In the genomic region with DNA sequence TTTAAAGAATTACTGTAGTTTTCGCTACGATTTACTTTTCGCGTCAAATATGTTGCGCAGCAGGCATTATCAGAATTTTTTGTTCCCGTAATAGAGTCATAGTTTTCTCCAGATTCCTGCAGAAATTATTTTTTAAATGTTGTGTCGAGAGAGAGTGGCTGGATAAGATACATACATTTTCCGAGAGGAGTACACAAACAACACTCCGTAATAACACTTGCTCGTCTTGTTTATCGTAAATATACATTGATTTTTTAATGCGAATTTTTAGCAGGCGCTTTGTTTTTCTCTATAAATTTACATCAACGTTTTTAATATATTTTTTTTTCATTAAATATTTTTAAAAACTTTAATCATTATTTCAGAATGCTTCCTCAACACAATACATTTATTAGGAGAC, we compare ENCODE assay signal across 1 worm cellular context.
TF ChIP-seq lines count a peak whose summit lies in the region.

taf-8 (plus strand) TSS at position 360 of the 400 bp plus-strand sequence.

TF ChIP-seq in whole organism, L1 larva, 84 proteins besides CTCF, POLR2A, EP300 and RAD21 (continued from another document):
- TF ChIP-seq pag-3 (tag; optimal IDR thresholded peaks at IDR 0.05; lab: Kevin White, UChicago; ENCODE audit: borderline replicate concordance, insufficient read depth): no peak
- peak; percentile 71 for TF ChIP-seq tbx-2 (tag; optimal IDR thresholded peaks at IDR 0.05; lab: Kevin White, UChicago)
- peak; percentile 22 for TF ChIP-seq nhr-77 (tag; optimal IDR thresholded peaks at IDR 0.05; lab: Kevin White, UChicago)
- peak; percentile 66 for TF ChIP-seq xbp-1 (tag; optimal IDR thresholded peaks at IDR 0.05; lab: Kevin White, UChicago)
- TF ChIP-seq lin-13 (GFP tag; optimal IDR thresholded peaks at IDR 0.05; lab: Kevin White, UChicago): peak; percentile 25
- TF ChIP-seq zip-4 (GFP tag; optimal IDR thresholded peaks at IDR 0.05; lab: Kevin White, UChicago): no peak
- TF ChIP-seq nhr-237 (tag; optimal IDR thresholded peaks at IDR 0.05; lab: Kevin White, UChicago): no peak
- TF ChIP-seq efl-1 (optimal IDR thresholded peaks at IDR 0.05; lab: Kevin White, UChicago): peak; percentile 60 to 76
- peak; percentile 65 to 97 for TF ChIP-seq efl-1 (GFP tag; optimal IDR thresholded peaks at IDR 0.05 in 1 of 2; lab: Kevin White, UChicago)
- peak; percentile 33 for TF ChIP-seq isw-1 (GFP tag; IDR thresholded peaks at IDR 0.05; lab: Robert Waterston, UW)
- TF ChIP-seq grh-1 (GFP tag; IDR thresholded peaks at IDR 0.05; lab: Robert Waterston, UW): no peak
- TF ChIP-seq unc-130 (tag; optimal IDR thresholded peaks at IDR 0.05; lab: Kevin White, UChicago): peak; percentile 23
- TF ChIP-seq snu-23 (GFP tag; optimal IDR thresholded peaks at IDR 0.05; lab: Kevin White, UChicago): peak; percentile 78
- TF ChIP-seq zag-1 (tag; optimal IDR thresholded peaks at IDR 0.05; lab: Kevin White, UChicago): no peak
- no peak for TF ChIP-seq hlh-4 (tag; optimal IDR thresholded peaks at IDR 0.05; lab: Kevin White, UChicago)
- TF ChIP-seq jun-1 (tag; optimal IDR thresholded peaks at IDR 0.05; lab: Kevin White, UChicago): no peak
- TF ChIP-seq nhr-19 (GFP tag; conservative IDR thresholded peaks at IDR 0.05; lab: Robert Waterston, UW): peak; percentile 74
- no peak for TF ChIP-seq pax-3 (tag; optimal IDR thresholded peaks at IDR 0.05; lab: Kevin White, UChicago)
- no peak for TF ChIP-seq ces-1 (GFP tag; optimal IDR thresholded peaks at IDR 0.05; lab: Kevin White, UChicago)
- TF ChIP-seq F16B12.6 (tag; optimal IDR thresholded peaks at IDR 0.05; lab: Kevin White, UChicago): peak; percentile 31
- TF ChIP-seq snpc-4 (tag; optimal IDR thresholded peaks at IDR 0.05; lab: Kevin White, UChicago): peak; percentile 33
- TF ChIP-seq nhr-90 (tag; optimal IDR thresholded peaks at IDR 0.05; lab: Kevin White, UChicago; ENCODE audit: poor library complexity): peak; percentile 50
- TF ChIP-seq fkh-8 (tag; optimal IDR thresholded peaks at IDR 0.05; lab: Kevin White, UChicago): peak; percentile 54
- TF ChIP-seq ets-5 (GFP tag; IDR thresholded peaks at IDR 0.05; lab: Robert Waterston, UW): no peak
- TF ChIP-seq tlp-1 (tag; optimal IDR thresholded peaks at IDR 0.05; lab: Kevin White, UChicago): no peak
- peak; percentile 16 for TF ChIP-seq ceh-90 (tag; optimal IDR thresholded peaks at IDR 0.05; lab: Kevin White, UChicago)
- no peak for TF ChIP-seq C34B4.2 (tag; optimal IDR thresholded peaks at IDR 0.05; lab: Kevin White, UChicago)
- no peak for TF ChIP-seq hpl-2 (GFP tag; optimal IDR thresholded peaks at IDR 0.05; lab: Kevin White, UChicago)
- TF ChIP-seq dpl-1 (GFP tag; optimal IDR thresholded peaks at IDR 0.05; lab: Kevin White, UChicago): peak; percentile 41 to 70 (median 69)
- peak; percentile 57 for TF ChIP-seq lin-39 (tag; optimal IDR thresholded peaks at IDR 0.05; lab: Kevin White, UChicago)
- no peak for TF ChIP-seq mab-9 (GFP tag; IDR thresholded peaks at IDR 0.05; lab: Robert Waterston, UW)
- no peak for TF ChIP-seq ama-1 (optimal IDR thresholded peaks at IDR 0.05; lab: Kevin White, UChicago)
- TF ChIP-seq unc-98 (GFP tag; IDR thresholded peaks at IDR 0.05; lab: Robert Waterston, UW): no peak
- peak; percentile 24 for TF ChIP-seq lin-15B (tag; optimal IDR thresholded peaks at IDR 0.05; lab: Kevin White, UChicago)
- no peak for TF ChIP-seq fkh-4 (tag; optimal IDR thresholded peaks at IDR 0.05; lab: Kevin White, UChicago; ENCODE audit: borderline replicate concordance)
- no peak for TF ChIP-seq nhr-28 (tag; optimal IDR thresholded peaks at IDR 0.05; lab: Kevin White, UChicago)
- peak in 1 of 2 experiments; percentile 34 for TF ChIP-seq ztf-11 (tag; optimal IDR thresholded peaks at IDR 0.05; lab: Kevin White, UChicago)
- no peak for TF ChIP-seq nhr-12 (tag; optimal IDR thresholded peaks at IDR 0.05; lab: Kevin White, UChicago)
- TF ChIP-seq unc-86 (tag; optimal IDR thresholded peaks at IDR 0.05; lab: Kevin White, UChicago): peak; percentile 20
- TF ChIP-seq mdl-1 (tag; optimal IDR thresholded peaks at IDR 0.05; lab: Kevin White, UChicago): no peak
- no peak for TF ChIP-seq C04F5.9 (tag; optimal IDR thresholded peaks at IDR 0.05; lab: Kevin White, UChicago)
- TF ChIP-seq alr-1 (tag; optimal IDR thresholded peaks at IDR 0.05; lab: Kevin White, UChicago; ENCODE audit: borderline replicate concordance): no peak
- peak; percentile 79 for TF ChIP-seq nhr-47 (tag; optimal IDR thresholded peaks at IDR 0.05; lab: Kevin White, UChicago)
- no peak for TF ChIP-seq mef-2 (tag; optimal IDR thresholded peaks at IDR 0.05; lab: Kevin White, UChicago)
- TF ChIP-seq unc-62 (GFP tag; optimal IDR thresholded peaks at IDR 0.05; lab: Kevin White, UChicago): no peak
- peak; percentile 79 for TF ChIP-seq nhr-20 (tag; optimal IDR thresholded peaks at IDR 0.05; lab: Kevin White, UChicago)
- no peak for TF ChIP-seq sup-37 (GFP tag; optimal IDR thresholded peaks at IDR 0.05; lab: Kevin White, UChicago)
- TF ChIP-seq nhr-11 (tag; optimal IDR thresholded peaks at IDR 0.05; lab: Kevin White, UChicago): peak; percentile 60
- peak; percentile 82 to 83 for TF ChIP-seq lsy-2 (tag; optimal IDR thresholded peaks at IDR 0.05; lab: Kevin White, UChicago)
- no peak for TF ChIP-seq ceh-63 (GFP tag; optimal IDR thresholded peaks at IDR 0.05; lab: Kevin White, UChicago)
- no peak for TF ChIP-seq fkh-10 (GFP tag; optimal IDR thresholded peaks at IDR 0.05; lab: Kevin White, UChicago)
- TF ChIP-seq efl-3 (GFP tag; optimal IDR thresholded peaks at IDR 0.05; lab: Kevin White, UChicago): no peak
- TF ChIP-seq lin-35 (GFP tag; optimal IDR thresholded peaks at IDR 0.05; lab: Kevin White, UChicago): peak; percentile 72 to 73
- peak; percentile 71 for TF ChIP-seq swsn-7 (tag; optimal IDR thresholded peaks at IDR 0.05; lab: Kevin White, UChicago)
- TF ChIP-seq lir-3 (tag; optimal IDR thresholded peaks at IDR 0.05; lab: Kevin White, UChicago; ENCODE audit: poor library complexity): peak; percentile 54
- peak; percentile 37 for TF ChIP-seq fos-1 (tag; optimal IDR thresholded peaks at IDR 0.05; lab: Kevin White, UChicago)
- TF ChIP-seq Y116A8C.19 (tag; optimal IDR thresholded peaks at IDR 0.05; lab: Kevin White, UChicago; ENCODE audit: borderline replicate concordance): no peak
- peak; percentile 9 to 69 (median 62) for TF ChIP-seq ceh-82 (tag; optimal IDR thresholded peaks at IDR 0.05; lab: Kevin White, UChicago)
- TF ChIP-seq elt-2 (tag; optimal IDR thresholded peaks at IDR 0.05; lab: Kevin White, UChicago): no peak
- peak; percentile 32 for TF ChIP-seq irx-1 (tag; optimal IDR thresholded peaks at IDR 0.05; lab: Kevin White, UChicago)
- no peak for TF ChIP-seq sox-4 (tag; optimal IDR thresholded peaks at IDR 0.05; lab: Kevin White, UChicago)
- TF ChIP-seq ceh-88 (GFP tag; IDR thresholded peaks at IDR 0.05; lab: Robert Waterston, UW): 0 out of 2 replicates have a peak, but pooled peaks have one; percentile 15
- TF ChIP-seq nhr-76 (tag; optimal IDR thresholded peaks at IDR 0.05; lab: Kevin White, UChicago): no peak
- TF ChIP-seq egl-13 (tag; optimal IDR thresholded peaks at IDR 0.05; lab: Kevin White, UChicago): peak; percentile 8
- peak; percentile 84 for TF ChIP-seq nhr-85 (tag; lab: Kevin White, UChicago)
- no peak for TF ChIP-seq sptf-1 (tag; optimal IDR thresholded peaks at IDR 0.05; lab: Kevin White, UChicago)
- TF ChIP-seq hlh-17 (GFP tag; optimal IDR thresholded peaks at IDR 0.05; lab: Kevin White, UChicago; ENCODE audit: borderline replicate concordance): no peak
- no peak for TF ChIP-seq ceh-8 (GFP tag; optimal IDR thresholded peaks at IDR 0.05; lab: Kevin White, UChicago)
